Fruit fly (Drosophila melanogaster): ENCODE measurements around the gene CG15043.

The CG15043 gene

DNA sequence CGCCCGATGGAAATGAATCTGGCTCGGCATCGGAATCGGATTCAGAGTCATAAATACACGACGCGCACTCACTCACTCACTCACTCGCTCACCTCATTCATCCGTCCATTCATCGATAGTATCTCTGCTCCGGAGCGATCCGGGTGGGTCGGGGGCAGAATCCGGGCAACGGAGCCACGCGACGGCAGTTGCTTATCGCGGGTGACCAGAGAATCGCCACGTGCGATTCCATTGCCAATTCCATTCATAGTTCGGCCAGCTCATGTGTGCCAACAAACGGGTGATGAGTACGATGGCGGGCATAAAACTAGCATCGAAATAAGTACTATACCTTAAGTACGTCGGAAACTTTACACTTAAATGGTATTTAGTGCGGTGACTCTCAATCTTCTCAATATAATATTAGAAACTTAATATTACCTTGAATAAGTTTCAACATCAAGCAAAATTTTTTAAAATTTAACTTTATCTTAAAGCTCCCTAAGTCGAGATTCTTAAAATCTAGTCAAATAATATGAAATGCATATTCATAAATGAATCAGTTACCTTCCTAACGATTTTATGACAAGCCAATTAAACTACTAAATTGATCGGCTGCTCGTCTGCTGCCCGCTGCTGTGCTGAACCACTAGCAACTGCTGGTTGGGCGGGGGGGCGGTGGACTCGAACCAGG lies 30.8 kb upstream of the CG15043 start (continued):
- peak; percentile 23 for TF ChIP-seq CG6792 (GFP tag; optimal IDR thresholded peaks at IDR 0.05)
- TF ChIP-seq dac (GFP tag; optimal IDR thresholded peaks at IDR 0.05) = no peak
- peak; percentile 58 for TF ChIP-seq spab (GFP tag; optimal IDR thresholded peaks at IDR 0.05)
- peak; percentile 25 for TF ChIP-seq Sox102F (GFP tag; optimal IDR thresholded peaks at IDR 0.05)
- TF ChIP-seq CG10631 (GFP tag; optimal IDR thresholded peaks at IDR 0.05) = peak; percentile 38
- TF ChIP-seq eg (GFP tag; IDR thresholded peaks at IDR 0.05) = no peak
- TF ChIP-seq Smox (GFP tag; optimal IDR thresholded peaks at IDR 0.05) = peak; percentile 9
- peak in 1 of 2 experiments; percentile 37 for TF ChIP-seq salr (GFP tag; optimal IDR thresholded peaks at IDR 0.05)
- peak; percentile 85 for TF ChIP-seq Eip78C (GFP tag)
- peak; percentile 37 for TF ChIP-seq OdsH (GFP tag; optimal IDR thresholded peaks at IDR 0.05)
- TF ChIP-seq CG8119 (GFP tag; IDR thresholded peaks at IDR 0.05) = peak; percentile 41; the same call in 2 of the 3 replicates
- TF ChIP-seq Eip93F (GFP tag; optimal IDR thresholded peaks at IDR 0.05) = no peak
- no peak for TF ChIP-seq Gug (GFP tag; IDR thresholded peaks at IDR 0.05)
- TF ChIP-seq fd59A (GFP tag; optimal IDR thresholded peaks at IDR 0.05) = peak; percentile 40
- peak; percentile 22 for TF ChIP-seq acj6 (GFP tag; optimal IDR thresholded peaks at IDR 0.05)
- TF ChIP-seq CG31627 (GFP tag; optimal IDR thresholded peaks at IDR 0.05) = peak; percentile 5
- TF ChIP-seq Hr4 (GFP tag; optimal IDR thresholded peaks at IDR 0.05) = peak; percentile 44
- TF ChIP-seq CG1621 (tag; optimal IDR thresholded peaks at IDR 0.05) = no peak
- peak; percentile 52 for TF ChIP-seq net (GFP tag; optimal IDR thresholded peaks at IDR 0.05)
- TF ChIP-seq topi (GFP tag; optimal IDR thresholded peaks at IDR 0.05) = peak; percentile 31
- TF ChIP-seq Ets21C (GFP tag; optimal IDR thresholded peaks at IDR 0.05) = no peak
- TF ChIP-seq Ets96B (tag; optimal IDR thresholded peaks at IDR 0.05) = peak; percentile 46
- TF ChIP-seq CG6276 (GFP tag; optimal IDR thresholded peaks at IDR 0.05) = peak; percentile 49
- peak; percentile 27 for TF ChIP-seq Sox14 (GFP tag; optimal IDR thresholded peaks at IDR 0.05)
- peak; percentile 23 for TF ChIP-seq CG34406 (GFP tag; optimal IDR thresholded peaks at IDR 0.05)
- peak; percentile 47 for TF ChIP-seq pdm3 (GFP tag; optimal IDR thresholded peaks at IDR 0.05)
- peak; percentile 34 for TF ChIP-seq CG3919 (GFP tag; optimal IDR thresholded peaks at IDR 0.05)
- no peak for TF ChIP-seq fkh (GFP tag; optimal IDR thresholded peaks at IDR 0.05)
- TF ChIP-seq CG4318 (GFP tag; optimal IDR thresholded peaks at IDR 0.05) = no peak
- TF ChIP-seq fd85E (GFP tag; optimal IDR thresholded peaks at IDR 0.05) = no peak
- peak; percentile 41 for TF ChIP-seq esn (GFP tag; optimal IDR thresholded peaks at IDR 0.05)
- TF ChIP-seq Hr38 (GFP tag; optimal IDR thresholded peaks at IDR 0.05) = no peak

dm6 chrX:18523146-18523812 lies 29.3 kb upstream of the CG15043 start:
- TF ChIP-seq CG7368 (GFP tag; optimal IDR thresholded peaks at IDR 0.05) (no peak), Eip78C (GFP tag) (peak; percentile 35), esn (GFP tag; optimal IDR thresholded peaks at IDR 0.05) (no peak), svp (GFP tag) (peak; percentile 59)

dm6 chrX:18522395-18523104 lies 28.6 kb upstream of the CG15043 start, which contains the start of gene CG6481:
CG6481 (minus strand) TSS chrX:18522445.
- TF ChIP-seq CG6276 (GFP tag; optimal IDR thresholded peaks at IDR 0.05) = no peak
- TF ChIP-seq fkh (GFP tag; optimal IDR thresholded peaks at IDR 0.05) = no peak
- TF ChIP-seq lz (GFP tag; optimal IDR thresholded peaks at IDR 0.05) = no peak
- TF ChIP-seq pdm3 (GFP tag; optimal IDR thresholded peaks at IDR 0.05) = no peak
- no peak for TF ChIP-seq Sox15 (GFP tag; optimal IDR thresholded peaks at IDR 0.05)
- no peak for TF ChIP-seq CG1621 (tag; optimal IDR thresholded peaks at IDR 0.05)
- TF ChIP-seq CG7368 (GFP tag; optimal IDR thresholded peaks at IDR 0.05) = no peak
- TF ChIP-seq ss (GFP tag; optimal IDR thresholded peaks at IDR 0.05) = no peak
- TF ChIP-seq salr (GFP tag; optimal IDR thresholded peaks at IDR 0.05) = no peak
- TF ChIP-seq Sox102F (GFP tag; optimal IDR thresholded peaks at IDR 0.05) = no peak
- no peak for TF ChIP-seq CG15336 (GFP tag; IDR thresholded peaks at IDR 0.05)
- TF ChIP-seq eg (GFP tag; IDR thresholded peaks at IDR 0.05) = 0 out of 3 replicates have a peak, but pooled peaks have one; percentile 16
- no peak for TF ChIP-seq CG11762 (GFP tag; optimal IDR thresholded peaks at IDR 0.05; ENCODE audit: insufficient read depth)
- no peak for TF ChIP-seq Ets21C (GFP tag; optimal IDR thresholded peaks at IDR 0.05)
- TF ChIP-seq CG31627 (GFP tag; optimal IDR thresholded peaks at IDR 0.05) = no peak
- TF ChIP-seq Eip78C (GFP tag) = peak; percentile 56
- no peak for TF ChIP-seq achi (GFP tag; optimal IDR thresholded peaks at IDR 0.05)
